Fruit fly (Drosophila melanogaster) Kc167 (cell line): ENCODE results near the gene CG10631.

Experiments
- insv ChIP-seq: fragments of >200 bp; optimal IDR thresholded peaks from 3 replicates; lab custom pipeline; 2018; ENCODE audit warnings: missing external identifiers
- psq ChIP-seq: fragments of >200 bp; optimal IDR thresholded peaks from 2 replicates; lab custom pipeline; 2017; ENCODE audit warnings: missing external identifiers

DNA sequence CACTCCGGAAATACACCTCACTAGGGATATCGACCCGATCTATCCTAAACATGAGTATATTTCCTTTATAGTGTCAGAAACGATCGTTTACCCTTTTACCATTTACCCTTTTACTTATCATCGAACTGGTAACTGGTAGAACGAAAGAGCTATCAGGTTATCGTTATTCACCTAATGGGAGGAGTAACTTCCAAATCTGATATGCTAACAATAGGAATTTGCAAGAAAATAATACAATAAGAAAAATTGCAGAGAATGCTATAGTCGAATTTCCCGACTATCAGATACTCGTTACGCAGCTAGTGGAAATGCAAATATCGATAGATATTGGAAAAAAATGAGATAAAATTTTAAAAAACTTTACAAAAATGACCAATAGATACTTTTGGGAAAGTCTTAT lies 17.6 kb upstream of the CG10631 start:
- no peak for TF ChIP-seq psq (lab: Kevin White, UChicago)
- TF ChIP-seq insv (lab: Kevin White, UChicago): no peak
